Worm (Caenorhabditis elegans) whole organism, early embryonic: ENCODE results near the gene nol-56.
A peak's percentile ranks its signal among the peaks of the same experiment; 100 is the strongest.

Experiments used
- B0310.2 ChIP-seq: sonication (generic microtip); optimal IDR thresholded peaks from 2 replicates; lab custom pipeline; 2016; ENCODE audit warnings: mild to moderate bottlenecking, missing genetic modification characterization, missing compliant biosample characterization
- F13C5.2 ChIP-seq: sonication (generic microtip); optimal IDR thresholded peaks from 2 replicates; lab custom pipeline; 2017; ENCODE audit warnings: mild to moderate bottlenecking, missing genetic modification characterization, inconsistent platforms, missing compliant biosample characterization
- aly-1 ChIP-seq: sonication (generic microtip); optimal IDR thresholded peaks from 2 replicates; lab custom pipeline; 2016; ENCODE audit warnings: missing genetic modification characterization, missing compliant biosample characterization
- ama-1 ChIP-seq: fragments of 150-350 bp; optimal IDR thresholded peaks from 2 replicates; lab custom pipeline; 2014
- ceh-13 ChIP-seq: fragments of 200-800 bp; sonication (Bioruptor generic); optimal IDR thresholded peaks from 2 replicates; lab custom pipeline; 2018; ENCODE audit warnings: mild to moderate bottlenecking, missing genetic modification characterization, missing compliant biosample characterization
- ceh-36 ChIP-seq: sonication (generic microtip); optimal IDR thresholded peaks from 2 replicates; lab custom pipeline; 2016; ENCODE audit warnings: missing genetic modification characterization, inconsistent platforms, missing compliant biosample characterization
- ets-7 ChIP-seq: sonication (generic microtip); optimal IDR thresholded peaks from 2 replicates; lab custom pipeline; 2016; ENCODE audit warnings: missing genotype, missing genetic modification characterization, missing compliant biosample characterization
- flt-1 ChIP-seq: fragments of 200-800 bp; sonication (Bioruptor generic); IDR thresholded peaks from 2 replicates; pipeline ENCODE4 v1.3.6; 2022; ENCODE audit warnings: missing genetic modification characterization, missing compliant biosample characterization
- hmbx-1 ChIP-seq: sonication (generic microtip); optimal IDR thresholded peaks from 2 replicates; lab custom pipeline; 2016; ENCODE audit warnings: mild to moderate bottlenecking, missing genetic modification characterization, missing compliant biosample characterization
- hmg-4 ChIP-seq: fragments of 200-800 bp; sonication (Bioruptor generic); optimal IDR thresholded peaks from 2 replicates; lab custom pipeline; 2018; ENCODE audit warnings: mild to moderate bottlenecking, missing genetic modification characterization, missing compliant biosample characterization
- hnd-1 ChIP-seq: sonication (generic microtip); optimal IDR thresholded peaks from 2 replicates; lab custom pipeline; 2016; ENCODE audit warnings: missing genetic modification characterization, missing compliant biosample characterization
- pes-1 ChIP-seq: fragments of 200-800 bp; sonication (Bioruptor generic); IDR thresholded peaks from 2 replicates; pipeline ENCODE4 v1.3.6; 2022; ENCODE audit warnings: missing genetic modification reagents, missing genetic modification characterization, missing compliant biosample characterization
- scrt-1 ChIP-seq: fragments of 200-800 bp; sonication (Bioruptor generic); IDR thresholded peaks from 2 replicates; pipeline ENCODE4 v1.3.6; 2022; ENCODE audit warnings: missing genetic modification characterization, missing compliant biosample characterization
- sea-1 ChIP-seq: fragments of 200-800 bp; sonication (Bioruptor generic); conservative IDR thresholded peaks from 2 replicates; pipeline ENCODE4 v1.3.6; 2022; ENCODE audit warnings: missing genetic modification characterization, missing compliant biosample characterization
- tbx-11 ChIP-seq: fragments of 200-800 bp; sonication (Bioruptor generic); IDR thresholded peaks from 2 replicates; pipeline ENCODE4 v1.3.6; 2022; ENCODE audit warnings: missing genetic modification characterization, missing compliant biosample characterization
- tbx-37 ChIP-seq: fragments of 200-800 bp; sonication (Bioruptor generic); conservative IDR thresholded peaks from 2 replicates; pipeline ENCODE4 v1.3.6; 2022; ENCODE audit warnings: missing genetic modification reagents, missing genetic modification characterization, missing compliant biosample characterization
- tra-4 ChIP-seq: sonication (generic microtip); optimal IDR thresholded peaks from 2 replicates; lab custom pipeline; 2017; ENCODE audit warnings: missing genetic modification characterization, missing compliant biosample characterization

nol-56 gene

DNA sequence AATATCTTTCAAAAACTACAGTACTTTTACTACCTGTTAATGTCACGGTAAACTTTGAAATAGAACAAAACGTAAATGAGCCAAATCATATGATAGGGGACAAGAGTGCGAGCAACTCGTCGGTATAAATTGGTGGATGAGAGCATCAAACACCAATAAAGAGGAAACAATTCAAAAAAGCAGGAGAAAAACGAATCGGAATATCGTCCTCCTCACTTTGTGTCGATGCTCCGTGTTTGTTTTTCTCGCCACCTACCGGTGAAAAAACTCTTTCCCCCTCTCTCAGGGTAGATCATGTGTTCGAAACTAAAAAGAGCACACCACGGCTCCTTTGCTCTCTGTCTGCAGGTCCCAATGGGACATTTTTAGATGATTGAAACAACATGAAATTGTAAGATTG lies 24.7 kb downstream of the nol-56 start:
- TF ChIP-seq hmbx-1 (tag; lab: Kevin White, UChicago) (no peak), ama-1 (lab: Kevin White, UChicago) (no peak), ceh-13 (no peak), F13C5.2 (no peak), ets-7 (tag; lab: Kevin White, UChicago) (no peak), pes-1 (GFP tag; lab: Robert Waterston, UW) (no peak), hnd-1 (tag; lab: Kevin White, UChicago) (no peak), tbx-37 (GFP tag; lab: Robert Waterston, UW) (no peak), ceh-36 (tag; lab: Kevin White, UChicago) (no peak), flt-1 (GFP tag; lab: Robert Waterston, UW) (no peak), aly-1 (tag; lab: Kevin White, UChicago) (no peak), tbx-11 (GFP tag; lab: Robert Waterston, UW) (no peak), scrt-1 (no peak), hmg-4 (GFP tag; lab: Kevin White, UChicago) (no peak)

DNA sequence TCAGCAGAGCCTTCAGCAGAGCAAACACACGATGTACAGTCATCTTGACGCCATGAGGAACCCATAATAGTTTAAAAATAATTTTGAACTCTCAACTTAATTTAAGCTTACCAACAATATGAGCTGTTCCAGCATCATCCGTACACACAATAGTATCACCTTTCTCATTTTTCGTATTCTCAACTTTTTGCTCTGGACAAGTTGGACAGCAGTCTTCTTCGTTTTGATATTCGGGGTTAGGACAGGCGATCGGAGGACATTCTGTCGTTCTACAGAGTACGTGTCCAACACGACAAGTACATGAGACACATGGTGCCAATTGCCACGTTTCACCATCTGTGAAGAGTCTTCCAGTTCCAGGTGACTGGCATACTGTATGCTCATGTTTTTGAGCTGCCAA lies 29.2 kb downstream of the nol-56 start:
- TF ChIP-seq hnd-1 (tag; lab: Kevin White, UChicago) (no peak), ceh-36 (tag; lab: Kevin White, UChicago) (no peak), hmbx-1 (tag; lab: Kevin White, UChicago) (no peak), tra-4 (tag; lab: Kevin White, UChicago) (no peak)

DNA sequence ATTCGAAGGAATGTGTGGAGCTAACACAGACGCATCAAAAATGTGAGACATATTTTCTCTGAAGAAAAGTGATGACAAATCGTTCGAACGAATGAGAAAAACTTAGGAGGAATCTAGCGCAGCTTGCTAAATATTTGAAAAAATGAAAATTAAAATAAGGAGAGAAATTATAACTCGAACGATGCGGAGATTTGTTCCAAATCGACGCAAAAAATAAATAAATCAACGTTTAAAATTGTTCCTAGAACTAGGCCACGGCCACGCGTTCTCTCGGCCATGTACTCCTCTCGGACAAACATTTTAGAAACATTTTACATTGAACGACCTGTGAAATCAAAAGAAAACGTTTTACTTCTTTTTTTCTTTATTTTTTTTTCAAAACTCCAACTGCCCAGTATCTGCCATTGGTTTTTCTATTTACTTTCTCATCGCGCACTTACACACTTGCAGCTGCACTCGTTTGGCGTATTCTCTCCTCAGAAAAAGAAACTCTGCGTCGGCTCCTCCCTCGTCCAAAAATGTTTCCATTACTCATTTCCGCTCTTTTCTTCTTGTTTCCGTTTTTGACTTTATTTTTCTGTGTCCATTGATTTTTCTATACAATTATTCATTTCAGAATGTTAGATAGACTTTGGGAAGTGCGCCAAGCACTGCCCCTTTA lies 32.5 kb downstream of the nol-56 start, which contains the start of the genes gna-1 and B0024.13:
Gene gna-1 (minus strand): TSS at position 51 of the 661 bp plus-strand sequence.
Gene B0024.13 (plus strand): TSS at position 611 of the 661 bp plus-strand sequence.
- TF ChIP-seq tbx-37 (GFP tag; lab: Robert Waterston, UW) (peak; percentile 41; the same call in 1 of the 2 replicates), ama-1 (lab: Kevin White, UChicago) (no peak), B0310.2 (tag; lab: Kevin White, UChicago) (no peak), aly-1 (tag; lab: Kevin White, UChicago) (peak; percentile 8), F13C5.2 (no peak), pes-1 (GFP tag; lab: Robert Waterston, UW) (no peak)

DNA sequence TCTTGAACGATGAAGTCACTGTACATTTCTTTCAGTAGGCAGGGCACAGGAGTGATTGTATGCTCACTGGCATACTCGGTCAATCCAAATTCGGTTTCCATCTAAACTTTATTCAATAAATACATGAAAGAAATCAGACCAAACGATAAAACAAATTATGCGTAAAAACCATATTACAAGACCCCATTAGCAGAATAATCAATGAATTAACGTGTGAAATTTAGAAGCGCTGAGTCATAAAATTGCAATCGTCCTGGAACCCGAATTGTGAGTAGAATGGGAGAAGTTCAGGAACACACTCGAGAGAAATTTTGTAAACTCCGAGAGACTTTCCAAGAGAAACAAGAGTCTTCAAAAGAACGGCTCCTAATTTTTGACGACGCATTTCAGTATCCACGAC lies 33.3 kb downstream of the nol-56 start, which contains the start of gene B0024.11:
Gene B0024.11 (minus strand): TSS at position 101 of the 400 bp plus-strand sequence.
- no peak for TF ChIP-seq ets-7 (tag; lab: Kevin White, UChicago)

DNA sequence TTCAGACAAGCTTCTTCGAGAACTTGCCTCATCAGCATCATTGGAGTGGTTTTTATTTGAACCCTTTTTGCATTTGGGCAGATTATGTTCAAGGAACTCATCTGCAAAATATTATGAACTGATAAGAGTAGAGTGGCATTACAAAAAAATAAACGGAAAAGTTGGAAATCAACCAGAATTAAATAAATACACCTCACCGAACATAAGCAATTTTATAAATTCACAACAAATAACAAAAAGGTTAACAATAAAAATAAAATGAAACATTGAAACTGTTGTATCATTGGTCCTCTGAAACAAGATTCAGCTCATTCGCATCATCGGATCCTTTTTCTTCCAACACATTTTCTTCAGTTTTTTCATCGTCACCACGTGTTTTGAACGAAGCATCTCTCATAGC lies 35.5 kb downstream of the nol-56 start, which contains the start of gene asps-1:
Gene asps-1 (minus strand): TSS at position 101 of the 400 bp plus-strand sequence.
- TF ChIP-seq ets-7 (tag; lab: Kevin White, UChicago): no peak
- TF ChIP-seq F13C5.2: no peak

DNA sequence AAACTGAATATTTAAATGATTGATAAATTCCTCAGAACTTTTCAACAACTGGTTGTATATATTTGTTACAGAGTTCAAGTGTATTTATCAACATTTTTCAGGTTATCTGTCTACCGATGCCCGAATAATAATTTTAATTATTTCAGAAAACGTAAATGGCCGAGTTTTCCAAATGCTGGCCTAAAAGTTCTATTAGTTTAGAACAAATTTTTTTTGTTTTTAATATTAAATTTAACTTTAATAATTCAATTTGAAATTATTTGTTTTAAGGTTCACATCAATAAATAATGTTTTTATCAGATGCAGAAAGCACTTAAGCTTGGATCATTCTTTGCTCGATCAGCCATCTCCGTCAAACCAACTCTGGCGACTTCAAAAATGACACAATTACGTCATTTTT lies 38.4 kb downstream of the nol-56 start, which contains the start of gene trx-2:
Gene trx-2 (plus strand): TSS at position 301 of the 400 bp plus-strand sequence.
- TF ChIP-seq scrt-1: no peak
- no peak for TF ChIP-seq ceh-36 (tag; lab: Kevin White, UChicago)
- no peak for TF ChIP-seq hmg-4 (GFP tag; lab: Kevin White, UChicago)
- no peak for TF ChIP-seq sea-1 (GFP tag; lab: Robert Waterston, UW)
- TF ChIP-seq flt-1 (GFP tag; lab: Robert Waterston, UW): no peak
- no peak for TF ChIP-seq B0310.2 (tag; lab: Kevin White, UChicago)
- no peak for TF ChIP-seq ama-1 (lab: Kevin White, UChicago)
- no peak for TF ChIP-seq ets-7 (tag; lab: Kevin White, UChicago)
- no peak for TF ChIP-seq aly-1 (tag; lab: Kevin White, UChicago)
- TF ChIP-seq pes-1 (GFP tag; lab: Robert Waterston, UW): no peak
- TF ChIP-seq hmbx-1 (tag; lab: Kevin White, UChicago): no peak
- no peak for TF ChIP-seq tbx-11 (GFP tag; lab: Robert Waterston, UW)
- no peak for TF ChIP-seq ceh-13
- TF ChIP-seq tbx-37 (GFP tag; lab: Robert Waterston, UW): no peak
- no peak for TF ChIP-seq tra-4 (tag; lab: Kevin White, UChicago)
- no peak for TF ChIP-seq hnd-1 (tag; lab: Kevin White, UChicago)
- no peak for TF ChIP-seq F13C5.2

DNA sequence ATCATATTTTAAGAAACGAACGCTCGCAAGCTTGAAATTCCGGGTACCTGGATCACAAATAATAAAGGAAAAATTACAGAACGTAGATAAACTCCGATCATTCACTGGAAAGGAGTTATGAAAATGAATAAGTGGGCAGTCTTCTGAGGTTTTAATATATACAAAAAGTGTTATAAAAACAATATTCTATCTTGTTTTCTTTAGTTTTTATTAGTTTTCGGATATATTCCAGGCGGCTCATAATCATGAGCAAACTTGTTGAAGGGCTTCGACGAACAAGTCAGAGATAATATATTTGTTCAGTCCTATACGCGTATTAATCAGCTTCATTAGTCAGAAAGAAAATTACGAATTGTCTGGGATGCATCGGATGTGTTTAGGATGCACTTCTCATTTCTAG lies 38.8 kb downstream of the nol-56 start, which contains the start of gene gcy-6:
Gene gcy-6 (minus strand): TSS at position 101 of the 400 bp plus-strand sequence.
- TF ChIP-seq flt-1 (GFP tag; lab: Robert Waterston, UW) (no peak), ets-7 (tag; lab: Kevin White, UChicago) (no peak), tra-4 (tag; lab: Kevin White, UChicago) (no peak), hnd-1 (tag; lab: Kevin White, UChicago) (no peak), B0310.2 (tag; lab: Kevin White, UChicago) (no peak), ama-1 (lab: Kevin White, UChicago) (no peak), ceh-13 (no peak), ceh-36 (tag; lab: Kevin White, UChicago) (no peak), scrt-1 (no peak), sea-1 (GFP tag; lab: Robert Waterston, UW) (no peak), tbx-37 (GFP tag; lab: Robert Waterston, UW) (no peak), hmg-4 (GFP tag; lab: Kevin White, UChicago) (no peak), pes-1 (GFP tag; lab: Robert Waterston, UW) (no peak)

DNA sequence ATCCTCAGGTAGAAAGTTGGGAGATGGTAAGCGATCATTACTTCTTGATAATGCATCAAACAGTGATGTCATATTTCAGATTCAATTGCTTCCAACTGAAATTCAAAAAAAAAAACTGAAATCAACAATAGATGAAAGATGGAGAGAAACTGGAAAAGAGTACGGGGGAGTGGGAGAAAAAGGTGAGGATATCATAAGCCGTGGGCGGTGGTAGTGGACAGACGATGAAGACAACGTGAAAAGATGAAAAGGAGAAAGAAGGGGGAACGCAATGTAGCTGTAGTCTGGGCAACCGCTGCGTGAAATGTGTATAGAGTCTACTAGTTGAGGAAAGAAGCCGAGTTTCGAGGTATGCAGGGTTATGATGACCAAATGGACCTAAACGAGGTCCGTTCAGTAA lies 45.5 kb downstream of the nol-56 start, which contains the start of gene che-12:
Gene che-12 (minus strand): TSS at position 101 of the 400 bp plus-strand sequence.
- TF ChIP-seq flt-1 (GFP tag; lab: Robert Waterston, UW) (no peak), tbx-37 (GFP tag; lab: Robert Waterston, UW) (no peak), B0310.2 (tag; lab: Kevin White, UChicago) (no peak), ceh-36 (tag; lab: Kevin White, UChicago) (no peak), ets-7 (tag; lab: Kevin White, UChicago) (no peak)
